Worm (Caenorhabditis elegans) whole organism, late embryonic: ENCODE data around the gene sorf-1.

Experiments used
- C08G9.2 ChIP-seq: sonication (generic microtip); optimal IDR thresholded peaks from 2 replicates; lab custom pipeline; 2016; ENCODE audit warnings: mild to moderate bottlenecking, missing genetic modification characterization, moderate library complexity, missing compliant biosample characterization
- F13H6.1 ChIP-seq: sonication (generic microtip); optimal IDR thresholded peaks from 2 replicates; lab custom pipeline; 2016; ENCODE audit warnings: missing genetic modification characterization, missing compliant biosample characterization
- K09A11.1 ChIP-seq: sonication (generic microtip); optimal IDR thresholded peaks from 2 replicates; lab custom pipeline; 2017; ENCODE audit warnings: antibody characterized with exemption, mild to moderate bottlenecking, missing genetic modification characterization, missing compliant biosample characterization; ENCODE audit not compliant: insufficient read depth
- T23F11.4 ChIP-seq: fragments of 200-800 bp; sonication (Bioruptor generic); optimal IDR thresholded peaks from 2 replicates; lab custom pipeline; 2018; ENCODE audit warnings: mild to moderate bottlenecking, missing genetic modification characterization, missing compliant biosample characterization
- Y22D7AL.16 ChIP-seq: sonication (generic microtip); optimal IDR thresholded peaks from 2 replicates; lab custom pipeline; 2016; ENCODE audit warnings: missing genetic modification characterization, missing compliant biosample characterization
- ahr-1 ChIP-seq: sonication (generic microtip); optimal IDR thresholded peaks from 2 replicates; lab custom pipeline; 2016; ENCODE audit warnings: missing genetic modification characterization, missing compliant biosample characterization
- ceh-14 ChIP-seq: sonication (generic microtip); optimal IDR thresholded peaks from 2 replicates; lab custom pipeline; 2016; ENCODE audit warnings: missing genotype, missing genetic modification characterization, missing compliant biosample characterization
- ceh-18 ChIP-seq: sonication (generic microtip); optimal IDR thresholded peaks from 2 replicates; lab custom pipeline; 2016; ENCODE audit warnings: missing genetic modification characterization, missing compliant biosample characterization
- ceh-22 ChIP-seq: sonication (generic microtip); optimal IDR thresholded peaks from 2 replicates; lab custom pipeline; 2017; ENCODE audit warnings: missing biosample characterization, missing genetic modification characterization
- ceh-24 ChIP-seq: sonication (generic microtip); optimal IDR thresholded peaks from 2 replicates; lab custom pipeline; 2016; ENCODE audit warnings: mild to moderate bottlenecking, missing genetic modification characterization, missing compliant biosample characterization
- ceh-31 ChIP-seq: sonication (generic microtip); optimal IDR thresholded peaks from 2 replicates; lab custom pipeline; 2016; ENCODE audit warnings: missing genetic modification characterization, missing compliant biosample characterization
- ceh-34 ChIP-seq: sonication (generic microtip); optimal IDR thresholded peaks from 2 replicates; lab custom pipeline; 2016; ENCODE audit warnings: mild to moderate bottlenecking, missing genetic modification characterization, missing compliant biosample characterization
- ceh-48 ChIP-seq: sonication (generic microtip); optimal IDR thresholded peaks from 2 replicates; lab custom pipeline; 2016; ENCODE audit warnings: missing genetic modification characterization, inconsistent platforms, missing compliant biosample characterization
- ceh-6 ChIP-seq: fragments of 200-800 bp; sonication (Bioruptor generic); optimal IDR thresholded peaks from 2 replicates; lab custom pipeline; 2018; ENCODE audit warnings: mild to moderate bottlenecking, missing genetic modification characterization, missing compliant biosample characterization
- ceh-9 ChIP-seq: sonication (generic microtip); optimal IDR thresholded peaks from 2 replicates; lab custom pipeline; 2016; ENCODE audit warnings: mild to moderate bottlenecking, missing genetic modification characterization, inconsistent platforms, missing compliant biosample characterization
- dmd-4 ChIP-seq: sonication (generic microtip); optimal IDR thresholded peaks from 2 replicates; lab custom pipeline; 2016; ENCODE audit warnings: borderline replicate concordance, missing genetic modification characterization, missing compliant biosample characterization
- ets-4 ChIP-seq: sonication (generic microtip); optimal IDR thresholded peaks from 2 replicates; lab custom pipeline; 2016; ENCODE audit warnings: missing genetic modification characterization, missing compliant biosample characterization
- eyg-1 ChIP-seq: sonication (generic microtip); optimal IDR thresholded peaks from 2 replicates; lab custom pipeline; 2016; ENCODE audit warnings: missing genotype, missing genetic modification characterization, missing compliant biosample characterization
- fax-1 ChIP-seq: sonication (generic microtip); optimal IDR thresholded peaks from 2 replicates; lab custom pipeline; 2016; ENCODE audit warnings: missing genotype, missing genetic modification characterization, missing compliant biosample characterization
- fkh-6 ChIP-seq: sonication (generic microtip); optimal IDR thresholded peaks from 2 replicates; lab custom pipeline; 2016; ENCODE audit warnings: missing genetic modification characterization, missing compliant biosample characterization
- gmeb-2 ChIP-seq: sonication (generic microtip); optimal IDR thresholded peaks from 2 replicates; lab custom pipeline; 2016; ENCODE audit warnings: missing genetic modification characterization, inconsistent platforms, missing compliant biosample characterization
- hlh-15 ChIP-seq: sonication (generic microtip); optimal IDR thresholded peaks from 2 replicates; lab custom pipeline; 2016; ENCODE audit warnings: missing genetic modification characterization, missing compliant biosample characterization
- hlh-6 ChIP-seq: sonication (generic microtip); optimal IDR thresholded peaks from 2 replicates; lab custom pipeline; 2016; ENCODE audit warnings: missing genotype, missing genetic modification characterization, missing compliant biosample characterization
- lin-11 ChIP-seq: fragments of 200-800 bp; sonication (Bioruptor generic); optimal IDR thresholded peaks from 2 replicates; lab custom pipeline; 2018; ENCODE audit warnings: mild to moderate bottlenecking, missing genetic modification characterization, missing compliant biosample characterization
- madf-2 ChIP-seq: sonication (generic microtip); optimal IDR thresholded peaks from 2 replicates; lab custom pipeline; 2017; ENCODE audit warnings: missing genetic modification characterization, missing compliant biosample characterization
- nfya-1 ChIP-seq: sonication (generic microtip); optimal IDR thresholded peaks from 2 replicates; lab custom pipeline; 2017; ENCODE audit warnings: missing genetic modification characterization, mild to moderate bottlenecking, missing compliant biosample characterization, antibody characterized with exemption, moderate library complexity
- nhr-232 ChIP-seq: sonication (generic microtip); optimal IDR thresholded peaks from 2 replicates; lab custom pipeline; 2016; ENCODE audit warnings: missing genetic modification characterization, missing compliant biosample characterization
- pag-3 ChIP-seq: sonication (generic microtip); optimal IDR thresholded peaks from 2 replicates; lab custom pipeline; 2016; ENCODE audit warnings: missing compliant biosample characterization, missing genetic modification characterization, borderline replicate concordance
- pat-9 ChIP-seq: fragments of 200-800 bp; sonication (Bioruptor generic); optimal IDR thresholded peaks from 2 replicates; lab custom pipeline; 2018; ENCODE audit warnings: mild to moderate bottlenecking, missing genetic modification characterization, moderate library complexity, missing compliant biosample characterization
- pha-2 ChIP-seq: sonication (generic microtip); optimal IDR thresholded peaks from 2 replicates; lab custom pipeline; 2017; ENCODE audit warnings: mild to moderate bottlenecking, missing genetic modification characterization, missing compliant biosample characterization
- pros-1 ChIP-seq: fragments of 150-350 bp; optimal IDR thresholded peaks from 2 replicates; lab custom pipeline; 2014; ENCODE audit warnings: missing biosample characterization, missing genetic modification reagents, missing genetic modification characterization
- ref-2 ChIP-seq: sonication (generic microtip); optimal IDR thresholded peaks from 2 replicates; lab custom pipeline; 2016; ENCODE audit warnings: missing genetic modification characterization, missing compliant biosample characterization
- rnt-1 ChIP-seq: sonication (generic microtip); optimal IDR thresholded peaks from 2 replicates; lab custom pipeline; 2016; ENCODE audit warnings: missing genetic modification characterization, missing compliant biosample characterization
- sdc-2 ChIP-seq: sonication (generic microtip); optimal IDR thresholded peaks from 2 replicates; lab custom pipeline; 2016; ENCODE audit warnings: missing genotype, missing genetic modification characterization, missing compliant biosample characterization
- sox-2 ChIP-seq: fragments of 200-800 bp; sonication (Bioruptor generic); IDR thresholded peaks from 2 replicates; pipeline ENCODE4 v1.3.6; 2022; ENCODE audit warnings: missing genetic modification reagents, missing genetic modification characterization, missing compliant biosample characterization
- tbx-7 ChIP-seq: sonication (generic microtip); optimal IDR thresholded peaks from 2 replicates; lab custom pipeline; 2016; ENCODE audit warnings: missing genotype, missing genetic modification characterization, missing compliant biosample characterization
- unc-3 ChIP-seq, 2 experiments: fragments of 200-800 bp in 1 of 2; sonication (Bioruptor generic) in 1 of 2; sonication (generic microtip) in 1 of 2; conservative IDR thresholded peaks in 1 of 2; optimal IDR thresholded peaks in 1 of 2; 2 replicates each; pipeline versions ENCODE4 v1.3.6 to Lab custom; 2016 to 2022; ENCODE audit warnings: missing compliant biosample characterization in 2 of 2, missing genetic modification characterization in 2 of 2, missing genetic modification reagents in 1 of 2
- unc-42 ChIP-seq: sonication (generic microtip); optimal IDR thresholded peaks from 2 replicates; lab custom pipeline; 2016; ENCODE audit warnings: missing genotype, missing genetic modification characterization, missing compliant biosample characterization
- unc-55 ChIP-seq: sonication (generic microtip); optimal IDR thresholded peaks from 2 replicates; lab custom pipeline; 2017; ENCODE audit warnings: missing biosample characterization, missing genetic modification reagents, missing genetic modification characterization
- zip-5 ChIP-seq: sonication (generic microtip); optimal IDR thresholded peaks from 2 replicates; lab custom pipeline; 2016; ENCODE audit warnings: missing genetic modification characterization, missing compliant biosample characterization

The sorf-1 gene

ce11 chrX:3369442-3369841 is 9.6 kb downstream of the sorf-1 start:
- TF ChIP-seq tbx-7, result no peak
- no peak for TF ChIP-seq ceh-34 (tag; lab: Kevin White, UChicago)
- TF ChIP-seq pag-3 (tag; lab: Kevin White, UChicago), result no peak
- TF ChIP-seq hlh-15 (tag; lab: Kevin White, UChicago), result no peak
- TF ChIP-seq nhr-232, result no peak
- no peak for TF ChIP-seq pros-1
- no peak for TF ChIP-seq ahr-1 (tag; lab: Kevin White, UChicago)
- no peak for TF ChIP-seq zip-5 (tag; lab: Kevin White, UChicago)
- no peak for TF ChIP-seq ets-4 (tag; lab: Kevin White, UChicago)

- no peak for TF ChIP-seq C08G9.2 (tag; lab: Kevin White, UChicago)
- TF ChIP-seq rnt-1 (tag; lab: Kevin White, UChicago), result no peak
- no peak for TF ChIP-seq gmeb-2
- no peak for TF ChIP-seq K09A11.1
- TF ChIP-seq dmd-4, result no peak
- TF ChIP-seq lin-11 (tag; lab: Kevin White, UChicago), result no peak
- TF ChIP-seq ceh-9 (tag; lab: Kevin White, UChicago), result no peak
- no peak for TF ChIP-seq sdc-2
- no peak for TF ChIP-seq ceh-22 (tag; lab: Kevin White, UChicago)
- no peak for TF ChIP-seq ceh-48 (tag; lab: Kevin White, UChicago)
- TF ChIP-seq tbx-7, result no peak
- no peak for TF ChIP-seq ceh-18
- TF ChIP-seq nhr-232, result no peak
- TF ChIP-seq hlh-6 (tag; lab: Kevin White, UChicago), result no peak
- no peak for TF ChIP-seq pha-2
- no peak for TF ChIP-seq ceh-6
- no peak for TF ChIP-seq pag-3 (tag; lab: Kevin White, UChicago)
- no peak for TF ChIP-seq fax-1 (tag; lab: Kevin White, UChicago)
- TF ChIP-seq unc-3 (GFP tag; conservative IDR thresholded peaks at IDR 0.05; lab: Robert Waterston, UW), result no peak
- TF ChIP-seq unc-3 (tag; optimal IDR thresholded peaks at IDR 0.05; lab: Kevin White, UChicago), result no peak
- TF ChIP-seq zip-5 (tag; lab: Kevin White, UChicago), result no peak
These were observed 10.4 kb downstream of the sorf-1 start, which contains the start of gene ZK563.2 for ce11 chrX:3368659-3369058. Gene ZK563.2, plus strand, starts transcription at chrX:3368959.

- TF ChIP-seq F13H6.1 (tag; lab: Kevin White, UChicago), result no peak
- no peak for TF ChIP-seq pat-9 (tag; lab: Kevin White, UChicago)
- no peak for TF ChIP-seq ceh-14 (tag; lab: Kevin White, UChicago)
- no peak for TF ChIP-seq unc-55 (GFP tag; lab: Kevin White, UChicago)
- TF ChIP-seq ahr-1 (tag; lab: Kevin White, UChicago), result no peak
- TF ChIP-seq hlh-15 (tag; lab: Kevin White, UChicago), result no peak
- no peak for TF ChIP-seq madf-2 (tag; lab: Kevin White, UChicago)
- TF ChIP-seq T23F11.4 (GFP tag; lab: Kevin White, UChicago), result no peak
- no peak for TF ChIP-seq fkh-6 (tag; lab: Kevin White, UChicago)
- TF ChIP-seq eyg-1 (tag; lab: Kevin White, UChicago), result no peak
These were observed 12.3 kb downstream of the sorf-1 start for ce11 chrX:3366782-3367181.

DNA sequence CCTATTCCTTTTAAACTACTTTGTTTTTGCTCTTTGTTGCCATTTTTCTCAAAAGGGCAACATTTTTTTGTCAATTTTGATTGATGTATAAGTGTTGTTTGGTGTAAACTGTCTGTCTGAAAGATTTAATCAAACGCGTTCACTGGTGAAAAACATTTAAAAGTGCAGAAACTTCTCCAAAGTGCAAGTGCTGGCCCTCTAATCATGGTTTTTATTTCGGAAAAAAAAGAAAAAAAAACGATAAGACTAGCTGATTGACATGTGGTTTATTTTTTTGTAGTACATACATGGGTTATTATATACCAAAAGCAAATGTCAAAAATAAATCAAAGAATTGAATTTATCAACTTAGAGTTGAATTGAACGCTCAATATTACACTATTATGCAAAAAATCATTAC is 16.7 kb downstream of the sorf-1 start, which contains the start of gene dhs-26:
TSS of gene dhs-26 (minus strand) at position 116 of the 400 bp plus-strand sequence.
- TF ChIP-seq nhr-232 (no peak), hlh-15 (tag; lab: Kevin White, UChicago) (no peak), F13H6.1 (tag; lab: Kevin White, UChicago) (no peak)

- TF ChIP-seq Y22D7AL.16 (tag; lab: Kevin White, UChicago) (no peak), tbx-7 (no peak), ceh-31 (tag; lab: Kevin White, UChicago) (peak; percentile 47), ceh-34 (tag; lab: Kevin White, UChicago) (no peak), unc-42 (tag; lab: Kevin White, UChicago) (peak; percentile 69), fkh-6 (tag; lab: Kevin White, UChicago) (no peak), sox-2 (GFP tag; lab: Robert Waterston, UW) (peak; percentile 23; the same call in 1 of the 2 replicates), nfya-1 (no peak), pha-2 (no peak), ceh-48 (tag; lab: Kevin White, UChicago) (no peak), ceh-24 (no peak), ref-2 (tag; lab: Kevin White, UChicago) (peak; percentile 8)
- TF ChIP-seq, all 69 proteins: peak for 4
These were observed 27.5 kb downstream of the sorf-1 start, which contains the start of gene ZK816.1 for ce11 chrX:3351526-3351925. Gene ZK816.1, plus strand, starts transcription at chrX:3351712.
